Fruit fly (Drosophila melanogaster) whole organism, wandering third instar larva: Measurements from ENCODE around the gene CG12320.

Source experiments
- Abd-B ChIP-seq: fragments of >200 bp; optimal IDR thresholded peaks from 2 replicates; lab custom pipeline; 2017; ENCODE audit warnings: missing biosample characterization, missing genetic modification characterization
- CG32264 ChIP-seq: fragments of 200-800 bp; sonication (Bioruptor generic); optimal IDR thresholded peaks from 2 replicates; lab custom pipeline; 2016; ENCODE audit warnings: missing biosample characterization, missing genetic modification characterization
- Dfd ChIP-seq: fragments of >200 bp; optimal IDR thresholded peaks from 2 replicates; lab custom pipeline; 2017; ENCODE audit warnings: missing biosample characterization, missing genetic modification characterization
- Myc ChIP-seq: fragments of >200 bp; optimal IDR thresholded peaks from 2 replicates; lab custom pipeline; 2017
- N ChIP-seq: fragments of >200 bp; optimal IDR thresholded peaks from 2 replicates; lab custom pipeline; 2018; ENCODE audit warnings: missing biosample characterization, missing external identifiers, missing genetic modification characterization
- br ChIP-seq: fragments of 200-800 bp; sonication (Bioruptor generic); optimal IDR thresholded peaks from 2 replicates; lab custom pipeline; 2016; ENCODE audit warnings: missing biosample characterization, missing genetic modification characterization
- dl ChIP-seq, 2 experiments: fragments of 175-275, 200-275 bp in 1 of 2; fragments of 200-275 bp in 1 of 2; sonication (Bioruptor generic); optimal IDR thresholded peaks; lab custom pipeline; 2018; ENCODE audit warnings: mild to moderate bottlenecking in 2 of 2, missing biosample characterization in 2 of 2, missing genetic modification characterization in 2 of 2, moderate library complexity in 2 of 2; ENCODE audit not compliant: partially characterized antibody in 2 of 2, insufficient read depth in 1 of 2

- TF ChIP-seq Dfd (GFP tag; lab: Kevin White, UChicago) (no peak), N (GFP tag; lab: Kevin White, UChicago) (no peak), Myc (lab: Kevin White, UChicago) (no peak), Abd-B (GFP tag; lab: Kevin White, UChicago) (no peak), CG32264 (GFP tag; lab: Kevin White, UChicago) (no peak), dl (GFP tag; optimal IDR thresholded peaks at IDR 0.05; lab: Kevin White, UChicago; ENCODE audit: insufficient read depth in 1 of 2, partially characterized antibody in 2 of 2) (peak in 1 of 2 experiments; percentile 29), br (peak; percentile 55)
Observed at dm6 chr3R:18298298-18298899, 45.9 kb upstream of the CG12320 start.
